Fruit fly (Drosophila melanogaster) whole organism: ENCODE results near the gene jumu.

Experiments used
- CG8478 ChIP-seq: fragments of >200 bp; optimal IDR thresholded peaks from 2 replicates; lab custom pipeline; 2018; ENCODE audit warnings: inconsistent platforms
- Dll ChIP-seq: fragments of >200 bp; optimal IDR thresholded peaks from 2 replicates; lab custom pipeline; 2017
- EcR ChIP-seq, 2 experiments: fragments of >200 bp; optimal IDR thresholded peaks; 2 replicates each; lab custom pipeline; 2017; ENCODE audit warnings: missing biosample characterization in 2 of 2, missing genetic modification characterization in 2 of 2, missing genetic modification reagents in 2 of 2
- pan ChIP-seq: fragments of >200 bp; optimal IDR thresholded peaks from 2 replicates; lab custom pipeline; 2017
- psq ChIP-seq: fragments of >200 bp; optimal IDR thresholded peaks from 2 replicates; lab custom pipeline; 2017
- usp ChIP-seq: fragments of >200 bp; optimal IDR thresholded peaks from 2 replicates; lab custom pipeline; 2017; ENCODE audit warnings: missing biosample characterization, missing genetic modification characterization, mixed read lengths

jumu gene

dm6 chr3R:10380025-10380424, 30.0 kb downstream of the jumu start:
- TF ChIP-seq EcR (GFP tag; optimal IDR thresholded peaks at IDR 0.05; lab: Kevin White, UChicago) (no peak), psq (lab: Kevin White, UChicago) (no peak), Dll (no peak), CG8478 (no peak), usp (GFP tag; lab: Kevin White, UChicago) (no peak), pan (lab: Kevin White, UChicago) (no peak)

- no peak for TF ChIP-seq EcR (GFP tag; optimal IDR thresholded peaks at IDR 0.05; lab: Kevin White, UChicago)
- no peak for TF ChIP-seq Dll
- no peak for TF ChIP-seq usp (GFP tag; lab: Kevin White, UChicago)
- TF ChIP-seq CG8478 = no peak
- no peak for TF ChIP-seq pan (lab: Kevin White, UChicago)
- no peak for TF ChIP-seq psq (lab: Kevin White, UChicago)
Measured at dm6 chr3R:10388128-10389026, 38.4 kb downstream of the jumu start, which contains the start of gene cwo. TSS of gene cwo (plus strand) at chr3R:10388258.

dm6 chr3R:10389027-10389465, 39.1 kb downstream of the jumu start:
- TF ChIP-seq Dll (no peak), CG8478 (no peak), EcR (GFP tag; optimal IDR thresholded peaks at IDR 0.05; lab: Kevin White, UChicago) (no peak), psq (lab: Kevin White, UChicago) (no peak), pan (lab: Kevin White, UChicago) (no peak)

dm6 chr3R:10389877-10390468, 40.0 kb downstream of the jumu start:
- TF ChIP-seq psq (lab: Kevin White, UChicago) (no peak), Dll (no peak), CG8478 (no peak), pan (lab: Kevin White, UChicago) (no peak), usp (GFP tag; lab: Kevin White, UChicago) (no peak), EcR (GFP tag; optimal IDR thresholded peaks at IDR 0.05; lab: Kevin White, UChicago) (no peak)

dm6 chr3R:10390914-10391377, 41.0 kb downstream of the jumu start:
- TF ChIP-seq usp (GFP tag; lab: Kevin White, UChicago) (no peak), pan (lab: Kevin White, UChicago) (no peak), EcR (GFP tag; optimal IDR thresholded peaks at IDR 0.05; lab: Kevin White, UChicago) (no peak), psq (lab: Kevin White, UChicago) (no peak)

- TF ChIP-seq usp (GFP tag; lab: Kevin White, UChicago) (no peak), psq (lab: Kevin White, UChicago) (no peak), pan (lab: Kevin White, UChicago) (no peak), CG8478 (no peak), Dll (no peak), EcR (GFP tag; optimal IDR thresholded peaks at IDR 0.05; lab: Kevin White, UChicago) (no peak)
Measured at dm6 chr3R:10391863-10392538, 42.0 kb downstream of the jumu start.

- no peak for TF ChIP-seq EcR (GFP tag; optimal IDR thresholded peaks at IDR 0.05; lab: Kevin White, UChicago)
- TF ChIP-seq usp (GFP tag; lab: Kevin White, UChicago) = no peak
- TF ChIP-seq Dll = no peak
- TF ChIP-seq pan (lab: Kevin White, UChicago) = no peak
- TF ChIP-seq psq (lab: Kevin White, UChicago) = no peak
- TF ChIP-seq CG8478 = no peak
Measured at dm6 chr3R:10392539-10392919, 42.5 kb downstream of the jumu start.

- TF ChIP-seq usp (GFP tag; lab: Kevin White, UChicago) = no peak
Measured at dm6 chr3R:10393020-10393653, 43.2 kb downstream of the jumu start.

- TF ChIP-seq EcR (GFP tag; optimal IDR thresholded peaks at IDR 0.05; lab: Kevin White, UChicago) = no peak
- no peak for TF ChIP-seq psq (lab: Kevin White, UChicago)
- no peak for TF ChIP-seq Dll
- no peak for TF ChIP-seq pan (lab: Kevin White, UChicago)
- no peak for TF ChIP-seq usp (GFP tag; lab: Kevin White, UChicago)
- no peak for TF ChIP-seq CG8478
Measured at dm6 chr3R:10393654-10394367, 43.8 kb downstream of the jumu start.

- TF ChIP-seq pan (lab: Kevin White, UChicago) (no peak), CG8478 (no peak), Dll (no peak), EcR (GFP tag; optimal IDR thresholded peaks at IDR 0.05; lab: Kevin White, UChicago) (no peak), usp (GFP tag; lab: Kevin White, UChicago) (no peak)
Measured at dm6 chr3R:10394368-10394770, 44.4 kb downstream of the jumu start.

dm6 chr3R:10395233-10395815, 45.3 kb downstream of the jumu start:
- TF ChIP-seq usp (GFP tag; lab: Kevin White, UChicago) (no peak), EcR (GFP tag; optimal IDR thresholded peaks at IDR 0.05; lab: Kevin White, UChicago) (no peak), psq (lab: Kevin White, UChicago) (no peak), Dll (no peak), pan (lab: Kevin White, UChicago) (no peak), CG8478 (no peak)
